Fruit fly (Drosophila melanogaster): Measurements from ENCODE around the gene Rpp30.

dm6 chr2L:221152-221551 lies 31.0 kb downstream of the Rpp30 start:
- no peak for TF ChIP-seq psq (optimal IDR thresholded peaks at IDR 0.05)
- TF ChIP-seq h (optimal IDR thresholded peaks at IDR 0.05): no peak

All from Kc167 (cell line).